Fruit fly (Drosophila melanogaster) whole organism, wandering third instar larva: Measurements from ENCODE around the gene CG5326.

Experiments used
- CG32264 ChIP-seq: fragments of 200-800 bp; sonication (Bioruptor generic); optimal IDR thresholded peaks from 2 replicates; lab custom pipeline; 2016; ENCODE audit warnings: missing biosample characterization, missing genetic modification characterization
- CG9705 ChIP-seq: fragments of 200-800 bp; sonication (Bioruptor generic); optimal IDR thresholded peaks from 2 replicates; lab custom pipeline; 2018; ENCODE audit warnings: missing biosample characterization, mild to moderate bottlenecking, missing genetic modification characterization
- Dif ChIP-seq: fragments of 200-275, 200-300 bp; sonication (Bioruptor generic); optimal IDR thresholded peaks from 2 replicates; lab custom pipeline; 2018; ENCODE audit warnings: missing biosample characterization, missing genetic modification characterization; ENCODE audit not compliant: partially characterized antibody
- HLH106 ChIP-seq: fragments of 200-800 bp; optimal IDR thresholded peaks from 3 replicates; lab custom pipeline; 2019; ENCODE audit warnings: missing biosample characterization, mild to moderate bottlenecking, missing genetic modification characterization, moderate library complexity
- Hnf4 ChIP-seq: fragments of 200-800 bp; sonication (Bioruptor generic); optimal IDR thresholded peaks from 2 replicates; lab custom pipeline; 2016; ENCODE audit warnings: missing biosample characterization, mild to moderate bottlenecking, missing genetic modification characterization
- Hr78 ChIP-seq: fragments of >200 bp; optimal IDR thresholded peaks from 2 replicates; lab custom pipeline; 2017; ENCODE audit warnings: missing biosample characterization, missing genetic modification characterization
- Jra ChIP-seq: sonication (Bioruptor generic); optimal IDR thresholded peaks from 2 replicates; lab custom pipeline; 2016; ENCODE audit warnings: missing biosample characterization, missing genetic modification characterization
- Rel ChIP-seq, 2 experiments: fragments of 200-800 bp; sonication (Bioruptor generic) in 1 of 2; optimal IDR thresholded peaks; 2 replicates in 1 of 2; 3 replicates in 1 of 2; lab custom pipeline; 2016 to 2019; ENCODE audit warnings: mild to moderate bottlenecking in 2 of 2, missing biosample characterization in 2 of 2, missing genetic modification characterization in 2 of 2, moderate library complexity in 1 of 2
- Sp1 ChIP-seq: fragments of 200-800 bp; sonication (Bioruptor generic); optimal IDR thresholded peaks from 3 replicates; lab custom pipeline; 2019; ENCODE audit warnings: missing biosample characterization, mild to moderate bottlenecking, missing genetic modification characterization, moderate library complexity
- psq ChIP-seq: fragments of 200-800 bp; sonication (Bioruptor generic); optimal IDR thresholded peaks from 3 replicates; lab custom pipeline; 2017; ENCODE audit warnings: missing biosample characterization, mild to moderate bottlenecking, missing genetic modification characterization, moderate library complexity

dm6 chr3R:22518760-22519159 lies 21.0 kb downstream of the CG5326 start:
- TF ChIP-seq Hr78 (GFP tag; lab: Kevin White, UChicago) (no peak), Dif (GFP tag; lab: Kevin White, UChicago) (no peak), Sp1 (GFP tag; lab: Kevin White, UChicago) (no peak), psq (GFP tag; lab: Kevin White, UChicago) (no peak), CG32264 (no peak), Hnf4 (GFP tag; lab: Kevin White, UChicago) (no peak), Rel (GFP tag; optimal IDR thresholded peaks at IDR 0.05; lab: Kevin White, UChicago) (no peak), Rel (tag; optimal IDR thresholded peaks at IDR 0.05; lab: Kevin White, UChicago) (no peak), HLH106 (tag; lab: Kevin White, UChicago) (no peak), CG9705 (GFP tag; lab: Kevin White, UChicago) (no peak), Jra (GFP tag; lab: Kevin White, UChicago) (no peak)
